Fruit fly (Drosophila melanogaster): ENCODE results near the gene Dhps.

Dhps gene

DNA sequence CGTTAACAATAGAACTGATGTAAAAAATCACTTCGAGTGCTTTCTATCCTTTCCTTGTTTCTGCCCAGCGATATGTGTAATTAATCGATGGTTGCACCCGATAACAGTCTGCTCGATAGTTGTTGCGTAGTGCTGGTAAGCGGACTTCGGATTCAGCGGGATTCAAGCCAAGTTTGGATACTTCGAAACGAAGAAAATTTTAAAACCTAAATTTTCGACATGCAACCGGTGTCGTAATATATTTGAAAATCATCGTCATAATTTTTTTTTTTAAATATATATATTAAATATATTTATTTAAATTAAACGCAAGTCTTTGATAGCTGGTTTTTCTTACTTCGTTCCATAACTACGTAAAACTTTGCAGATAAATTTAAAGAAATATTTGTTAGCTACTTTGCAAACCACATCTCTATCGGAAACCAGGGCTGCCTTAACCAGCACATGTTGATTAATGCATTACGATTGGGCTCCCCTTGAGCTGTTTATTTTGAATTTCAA, at the start of gene Dhps, which contains the start of gene UbcE2M:
TSS of gene Dhps (plus strand) at position 429 of the 501 bp plus-strand sequence.
TSS of gene UbcE2M (minus strand) at position 209 of the 501 bp plus-strand sequence.
- TF ChIP-seq Dll (optimal IDR thresholded peaks at IDR 0.05) (no peak), psq (optimal IDR thresholded peaks at IDR 0.05) (no peak), pan (optimal IDR thresholded peaks at IDR 0.05) (no peak), CG8478 (optimal IDR thresholded peaks at IDR 0.05) (no peak), usp (GFP tag; optimal IDR thresholded peaks at IDR 0.05) (no peak), EcR (GFP tag; optimal IDR thresholded peaks at IDR 0.05) (no peak)

DNA sequence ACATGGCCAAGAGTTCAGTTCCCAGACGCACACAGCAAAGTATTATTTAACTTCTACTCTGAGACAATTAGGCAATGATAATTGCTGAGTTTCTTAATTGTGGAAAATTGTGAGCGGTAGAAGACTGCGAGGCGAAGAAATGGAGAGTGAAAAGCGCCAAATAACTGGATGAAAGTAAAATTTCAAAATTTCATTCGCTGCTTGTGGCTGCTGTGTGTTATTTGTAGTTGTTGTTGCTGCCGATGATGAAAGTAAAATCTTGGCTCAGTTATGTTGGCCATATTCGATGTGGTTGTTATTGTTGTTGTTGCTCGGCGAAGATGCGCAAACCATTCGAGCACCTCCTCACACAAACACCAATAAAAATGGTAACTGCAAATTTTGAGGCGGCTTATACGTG, 47.7 kb upstream of the Dhps start:
- TF ChIP-seq usp (GFP tag; optimal IDR thresholded peaks at IDR 0.05), result no peak
- no peak for TF ChIP-seq pan (optimal IDR thresholded peaks at IDR 0.05)
- no peak for TF ChIP-seq Dll (optimal IDR thresholded peaks at IDR 0.05)
- TF ChIP-seq EcR (GFP tag; optimal IDR thresholded peaks at IDR 0.05), result no peak
- no peak for TF ChIP-seq psq (optimal IDR thresholded peaks at IDR 0.05)
- TF ChIP-seq CG8478 (optimal IDR thresholded peaks at IDR 0.05), result no peak

DNA sequence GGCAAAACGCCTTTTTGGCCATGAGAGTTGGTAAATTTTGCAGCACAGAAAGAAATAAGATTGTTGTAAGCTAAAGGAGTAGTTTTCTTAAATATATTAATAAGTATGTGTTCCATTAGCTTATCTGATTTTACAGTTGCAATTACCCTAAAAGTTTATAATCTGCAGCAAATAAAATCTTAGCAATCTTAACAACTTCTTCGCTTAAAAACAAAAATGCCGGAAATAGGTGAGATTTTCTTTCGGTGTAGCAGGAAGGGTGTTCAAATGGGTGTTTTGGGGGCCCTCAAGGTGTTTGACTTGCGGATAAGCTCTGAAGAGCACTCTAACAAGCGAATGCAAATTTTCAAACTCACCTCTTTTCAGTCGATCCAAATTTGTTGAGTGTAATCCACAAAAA, 47.2 kb upstream of the Dhps start:
- TF ChIP-seq pan (optimal IDR thresholded peaks at IDR 0.05) (no peak), psq (optimal IDR thresholded peaks at IDR 0.05) (no peak), usp (GFP tag; optimal IDR thresholded peaks at IDR 0.05) (no peak), Dll (optimal IDR thresholded peaks at IDR 0.05) (no peak), CG8478 (optimal IDR thresholded peaks at IDR 0.05) (no peak), EcR (GFP tag; optimal IDR thresholded peaks at IDR 0.05) (no peak)

DNA sequence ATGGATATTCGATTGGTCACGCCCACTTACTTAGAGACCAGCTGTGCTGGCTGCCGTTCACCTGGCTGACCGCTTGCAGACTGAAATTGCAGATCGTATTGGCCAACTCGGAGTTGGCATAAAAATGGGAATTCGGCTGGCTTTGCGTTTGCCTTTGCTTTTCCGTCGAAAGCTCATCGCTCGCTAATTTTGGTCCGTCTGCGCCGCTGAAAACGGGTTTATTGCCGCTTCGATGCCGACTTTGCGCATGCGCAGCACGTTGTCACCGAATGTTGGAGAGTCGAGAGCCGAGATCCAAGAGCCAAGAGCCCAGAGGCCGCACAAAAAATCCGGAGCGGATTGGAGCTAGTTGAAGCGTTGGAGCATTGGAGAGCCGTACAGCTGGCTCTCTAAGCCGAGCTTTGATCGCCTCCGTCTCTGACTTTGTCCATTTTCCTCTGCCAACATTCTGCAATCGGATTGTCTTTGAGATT, 46.2 kb upstream of the Dhps start, which contains the start of gene CG13676:
TSS of gene CG13676 (minus strand) at position 87 of the 473 bp plus-strand sequence.
- no peak for TF ChIP-seq pan (optimal IDR thresholded peaks at IDR 0.05)

DNA sequence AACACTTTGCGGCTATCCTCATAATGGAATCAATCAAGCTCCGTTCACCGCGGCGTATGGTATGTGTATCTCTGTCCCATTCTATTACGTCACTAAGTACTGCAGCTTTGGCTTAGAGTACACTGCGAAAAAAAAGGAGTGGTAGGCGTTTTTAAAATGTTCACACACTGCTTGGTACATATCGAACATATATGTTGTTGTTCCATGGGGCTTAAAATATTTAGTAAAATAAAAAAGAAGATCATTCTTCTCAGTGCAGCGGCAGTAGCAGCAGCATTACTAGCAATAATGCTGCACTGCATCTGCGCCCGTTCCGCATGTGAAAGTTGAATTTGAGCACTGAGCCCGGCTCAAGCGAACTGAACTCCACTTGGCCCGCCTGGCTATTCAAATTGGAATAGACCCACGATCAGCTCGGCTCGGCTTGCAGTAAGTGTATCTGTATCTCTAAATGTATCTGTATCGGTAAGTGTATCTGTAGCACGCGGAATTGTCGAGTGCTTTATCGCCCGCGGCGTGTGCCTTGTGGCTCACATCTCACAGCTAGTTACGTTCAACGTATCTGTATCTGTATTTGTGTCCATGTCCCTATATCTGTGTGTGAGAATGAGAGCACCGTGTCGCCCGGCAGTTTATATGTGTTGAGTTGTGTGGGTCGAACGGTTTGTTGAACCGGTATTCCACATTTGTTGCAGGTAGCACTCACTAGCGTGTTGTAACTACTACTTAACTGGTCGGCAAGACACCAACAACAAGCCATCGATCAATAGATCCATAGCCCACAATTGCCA, 44.6 kb upstream of the Dhps start:
- TF ChIP-seq Dll (optimal IDR thresholded peaks at IDR 0.05) (no peak), psq (optimal IDR thresholded peaks at IDR 0.05) (no peak), CG8478 (optimal IDR thresholded peaks at IDR 0.05) (no peak), usp (GFP tag; optimal IDR thresholded peaks at IDR 0.05) (no peak), pan (optimal IDR thresholded peaks at IDR 0.05) (no peak)

DNA sequence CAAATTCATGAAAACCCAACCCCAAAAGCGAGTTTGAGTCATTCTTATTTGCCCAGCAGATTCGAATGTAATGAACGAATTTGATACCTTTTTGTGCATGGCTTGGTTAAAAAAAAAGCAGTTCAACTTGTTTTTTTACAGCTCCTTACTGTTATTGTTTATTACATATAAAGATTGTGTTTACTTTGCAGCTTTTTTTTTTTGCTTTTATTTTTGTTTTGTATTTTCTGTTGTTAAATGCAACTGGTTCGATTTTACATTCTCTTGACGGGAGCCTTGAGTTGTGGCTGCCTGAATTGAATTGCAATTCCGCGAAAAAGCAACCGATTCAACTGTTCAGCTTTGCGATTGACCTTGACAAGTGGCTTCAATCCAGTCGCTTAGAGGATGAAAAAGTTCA, 43.5 kb upstream of the Dhps start:
- TF ChIP-seq Dll (optimal IDR thresholded peaks at IDR 0.05) (no peak), usp (GFP tag; optimal IDR thresholded peaks at IDR 0.05) (no peak), pan (optimal IDR thresholded peaks at IDR 0.05) (no peak), CG8478 (optimal IDR thresholded peaks at IDR 0.05) (no peak), EcR (GFP tag; optimal IDR thresholded peaks at IDR 0.05) (no peak), psq (optimal IDR thresholded peaks at IDR 0.05) (no peak)

DNA sequence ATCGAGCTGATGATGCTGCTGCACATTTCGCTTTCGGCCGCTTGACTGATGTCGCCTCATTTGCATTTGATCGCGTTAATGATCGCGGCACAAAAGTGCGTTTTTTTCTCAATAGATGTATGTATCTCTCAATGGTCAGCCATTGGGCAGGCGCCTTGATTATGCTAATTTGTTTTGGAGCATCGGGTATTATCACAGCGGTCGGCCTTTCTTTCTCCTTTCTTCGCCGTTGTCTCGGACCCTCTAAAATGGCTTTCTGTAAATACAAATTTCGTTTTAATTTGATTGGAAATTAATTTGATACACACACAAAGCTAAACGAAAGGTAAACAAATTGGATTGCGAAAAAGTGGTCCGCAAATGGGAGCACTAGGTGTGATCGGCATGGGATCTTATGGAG, 42.7 kb upstream of the Dhps start:
- TF ChIP-seq CG8478 (optimal IDR thresholded peaks at IDR 0.05), result no peak
- no peak for TF ChIP-seq Dll (optimal IDR thresholded peaks at IDR 0.05)
- no peak for TF ChIP-seq EcR (GFP tag; optimal IDR thresholded peaks at IDR 0.05)
- no peak for TF ChIP-seq psq (optimal IDR thresholded peaks at IDR 0.05)
- no peak for TF ChIP-seq usp (GFP tag; optimal IDR thresholded peaks at IDR 0.05)

DNA sequence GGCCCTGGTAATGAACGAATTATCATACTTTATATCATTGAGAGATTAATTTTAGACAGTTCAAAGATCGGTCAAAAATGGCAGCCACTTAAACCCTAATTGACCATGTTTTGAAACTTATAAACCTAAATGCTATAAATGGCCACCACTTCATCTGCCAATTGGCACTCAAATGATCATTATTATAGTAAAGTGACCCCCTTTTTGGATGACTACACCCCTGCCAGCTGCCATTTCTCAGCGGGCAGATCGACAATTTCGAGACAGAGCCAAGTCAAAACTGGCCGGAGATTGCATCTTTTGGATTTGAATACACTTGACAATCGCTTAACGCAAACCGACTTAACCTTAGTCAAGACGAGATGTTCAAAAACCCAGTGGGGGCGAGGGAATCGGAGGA, 41.8 kb upstream of the Dhps start:
- TF ChIP-seq usp (GFP tag; optimal IDR thresholded peaks at IDR 0.05) (no peak), Dll (optimal IDR thresholded peaks at IDR 0.05) (no peak), pan (optimal IDR thresholded peaks at IDR 0.05) (no peak), psq (optimal IDR thresholded peaks at IDR 0.05) (no peak), CG8478 (optimal IDR thresholded peaks at IDR 0.05) (no peak), EcR (GFP tag; optimal IDR thresholded peaks at IDR 0.05) (no peak)

DNA sequence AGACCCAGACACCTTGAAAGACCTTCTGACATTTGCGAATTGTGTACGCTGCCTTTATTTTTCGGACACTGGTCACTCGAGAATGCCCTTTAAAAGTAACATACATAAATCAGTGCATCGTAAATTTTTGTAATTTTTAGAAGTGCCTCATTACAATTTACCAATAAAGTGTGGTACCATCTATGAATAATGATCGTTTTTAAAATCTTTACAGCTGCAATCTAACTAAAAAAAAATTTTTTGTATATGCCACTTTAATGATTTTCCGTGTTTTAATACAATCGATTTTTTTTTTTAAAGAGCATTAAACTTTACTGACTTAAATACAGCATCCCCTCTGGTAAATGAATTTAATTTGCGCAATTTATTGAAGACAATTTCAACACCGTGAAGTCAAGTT, 40.9 kb upstream of the Dhps start:
- no peak for TF ChIP-seq usp (GFP tag; optimal IDR thresholded peaks at IDR 0.05)
- no peak for TF ChIP-seq psq (optimal IDR thresholded peaks at IDR 0.05)
- TF ChIP-seq pan (optimal IDR thresholded peaks at IDR 0.05), result no peak
- TF ChIP-seq Dll (optimal IDR thresholded peaks at IDR 0.05), result no peak
- no peak for TF ChIP-seq CG8478 (optimal IDR thresholded peaks at IDR 0.05)
- TF ChIP-seq EcR (GFP tag; optimal IDR thresholded peaks at IDR 0.05), result no peak

DNA sequence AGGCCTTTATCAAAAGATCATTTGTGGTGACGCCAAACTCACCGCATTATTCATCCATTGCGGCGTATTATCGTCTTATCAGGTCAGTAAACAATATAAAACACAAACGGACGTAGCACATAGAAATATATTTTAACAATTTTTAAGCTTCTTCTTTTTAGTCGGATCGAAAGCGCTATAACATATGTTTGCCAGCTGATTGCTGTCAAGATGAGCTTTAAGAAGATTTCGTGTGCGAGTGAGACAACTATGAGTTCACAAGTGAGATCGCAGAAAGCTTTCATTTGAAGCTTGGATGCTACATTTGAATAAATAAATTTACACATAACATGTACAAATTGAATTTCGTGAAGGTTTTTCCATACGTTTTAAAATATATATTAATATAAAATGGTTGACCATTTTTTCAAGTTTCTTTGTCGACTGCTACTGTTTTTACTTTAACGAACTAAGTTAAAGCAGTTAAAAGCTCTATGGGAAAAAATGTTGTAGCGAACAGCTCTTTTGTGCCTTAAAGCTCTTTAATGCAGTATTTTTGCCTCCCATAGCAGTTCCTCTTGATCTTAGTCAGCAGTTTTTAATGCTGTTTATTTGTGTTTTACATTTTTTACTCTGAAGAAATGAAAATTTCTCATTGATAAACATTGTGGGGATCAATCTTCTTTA, 39.2 kb upstream of the Dhps start, which contains the start of gene CG42445:
TSS of gene CG42445 (minus strand) at position 186 of the 666 bp plus-strand sequence.
- TF ChIP-seq pan (optimal IDR thresholded peaks at IDR 0.05), result no peak
- no peak for TF ChIP-seq EcR (GFP tag; optimal IDR thresholded peaks at IDR 0.05)
- TF ChIP-seq Dll (optimal IDR thresholded peaks at IDR 0.05), result no peak
- TF ChIP-seq CG8478 (optimal IDR thresholded peaks at IDR 0.05), result no peak
- TF ChIP-seq psq (optimal IDR thresholded peaks at IDR 0.05), result no peak
- TF ChIP-seq usp (GFP tag; optimal IDR thresholded peaks at IDR 0.05), result no peak

DNA sequence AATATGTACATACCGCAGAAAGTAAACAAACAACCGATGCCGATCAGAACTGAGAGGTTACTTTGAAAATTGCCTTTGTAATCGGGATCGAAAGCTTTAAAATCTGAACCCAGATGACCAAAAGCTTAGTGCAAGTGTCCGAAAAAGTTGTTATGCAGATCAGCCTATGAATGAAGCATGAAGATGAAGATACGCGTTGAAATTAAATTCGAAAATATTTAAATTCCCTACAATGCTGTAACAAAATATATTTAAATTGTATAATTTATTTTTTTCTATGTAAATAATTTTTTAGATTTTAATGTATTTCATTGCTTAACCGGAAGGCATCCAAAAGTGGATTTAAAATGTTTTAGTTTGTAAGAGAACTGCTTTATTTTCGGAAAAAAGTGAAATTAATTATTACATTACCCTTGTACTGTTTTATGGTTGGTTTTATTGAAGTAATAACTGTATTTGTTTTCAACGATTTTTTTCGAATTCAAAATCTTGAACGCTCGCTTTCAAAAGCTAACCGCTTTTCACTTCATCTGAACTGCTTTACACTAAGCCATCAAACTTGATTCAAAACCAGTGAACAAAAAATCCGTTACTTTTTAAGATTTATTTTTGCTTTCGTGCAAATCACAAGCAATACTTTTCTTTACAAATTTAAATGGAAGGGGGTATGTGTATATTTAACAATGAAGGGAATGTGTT, 38.1 kb upstream of the Dhps start, which contains the start of gene CG43886:
TSS of gene CG43886 (minus strand) at position 51 of the 699 bp plus-strand sequence.
- TF ChIP-seq Dll (optimal IDR thresholded peaks at IDR 0.05), result no peak
- TF ChIP-seq pan (optimal IDR thresholded peaks at IDR 0.05), result no peak
- no peak for TF ChIP-seq EcR (GFP tag; optimal IDR thresholded peaks at IDR 0.05)
- no peak for TF ChIP-seq usp (GFP tag; optimal IDR thresholded peaks at IDR 0.05)
- no peak for TF ChIP-seq CG8478 (optimal IDR thresholded peaks at IDR 0.05)
- no peak for TF ChIP-seq psq (optimal IDR thresholded peaks at IDR 0.05)
